Worm (Caenorhabditis elegans) whole organism, mixed stage, embryonic: ENCODE measurements around the gene tag-180.
A peak's percentile ranks its signal among the peaks of the same experiment; 100 is the strongest.

Experiments
- M03D4.4 ChIP-seq: sonication (generic microtip); optimal IDR thresholded peaks from 2 replicates; lab custom pipeline; 2017; ENCODE audit warnings: mild to moderate bottlenecking, missing genetic modification characterization, missing compliant biosample characterization
- bed-3 ChIP-seq: fragments of 200-800 bp; sonication (Bioruptor generic); optimal IDR thresholded peaks from 3 replicates; lab custom pipeline; 2018; ENCODE audit warnings: mild to moderate bottlenecking, missing genetic modification characterization, moderate library complexity, missing compliant biosample characterization
- blmp-1 ChIP-seq: fragments of 150-350 bp; optimal IDR thresholded peaks from 2 replicates; lab custom pipeline; 2014; ENCODE audit warnings: missing biosample characterization, missing genetic modification characterization
- ceh-39 ChIP-seq: fragments of 150-350 bp; optimal IDR thresholded peaks from 2 replicates; lab custom pipeline; 2014; ENCODE audit warnings: missing biosample characterization, missing genetic modification characterization
- ceh-43 ChIP-seq: fragments of 200-800 bp; sonication (Bioruptor generic); optimal IDR thresholded peaks from 2 replicates; lab custom pipeline; 2018; ENCODE audit warnings: mild to moderate bottlenecking, missing genetic modification characterization, moderate library complexity, missing compliant biosample characterization
- ceh-83 ChIP-seq: fragments of 200-800 bp; sonication (Bioruptor generic); optimal IDR thresholded peaks from 2 replicates; lab custom pipeline; 2018; ENCODE audit warnings: mild to moderate bottlenecking, missing genetic modification characterization, missing compliant biosample characterization
- ces-1 ChIP-seq: fragments of 150-350 bp; optimal IDR thresholded peaks from 2 replicates; lab custom pipeline; 2014; ENCODE audit warnings: missing biosample characterization, missing genetic modification reagents, missing genetic modification characterization
- cnd-1 ChIP-seq: fragments of 200-800 bp; sonication (Bioruptor generic); optimal IDR thresholded peaks from 2 replicates; lab custom pipeline; 2018; ENCODE audit warnings: mild to moderate bottlenecking, missing genetic modification characterization, missing compliant biosample characterization
- drap-1 ChIP-seq: fragments of 200-800 bp; sonication (Bioruptor generic); optimal IDR thresholded peaks from 3 replicates; lab custom pipeline; 2018; ENCODE audit warnings: mild to moderate bottlenecking, missing genetic modification characterization, missing compliant biosample characterization
- elt-1 ChIP-seq: sonication (generic microtip); optimal IDR thresholded peaks from 2 replicates; lab custom pipeline; 2017; ENCODE audit warnings: missing genetic modification characterization, mild to moderate bottlenecking, missing compliant biosample characterization, antibody characterized with exemption, moderate library complexity, borderline replicate concordance; ENCODE audit not compliant: insufficient read depth
- elt-3 ChIP-seq: fragments of 150-350 bp; optimal IDR thresholded peaks from 2 replicates; lab custom pipeline; 2014; ENCODE audit warnings: missing biosample characterization, missing genetic modification characterization
- flh-1 ChIP-seq: fragments of 200-800 bp; sonication (Bioruptor generic); optimal IDR thresholded peaks from 2 replicates; lab custom pipeline; 2018; ENCODE audit warnings: mild to moderate bottlenecking, missing genetic modification characterization, moderate library complexity, missing compliant biosample characterization
- ham-2 ChIP-seq: fragments of 200-800 bp; sonication (Bioruptor generic); optimal IDR thresholded peaks from 2 replicates; lab custom pipeline; 2018; ENCODE audit warnings: mild to moderate bottlenecking, missing genetic modification characterization, missing compliant biosample characterization
- hlh-1 ChIP-seq: fragments of 150-350 bp; optimal IDR thresholded peaks from 2 replicates; lab custom pipeline; 2014; ENCODE audit warnings: missing biosample characterization, missing genetic modification reagents, missing genetic modification characterization
- lin-13 ChIP-seq: fragments of 150-350 bp; optimal IDR thresholded peaks from 2 replicates; lab custom pipeline; 2014; ENCODE audit warnings: missing biosample characterization, missing genetic modification characterization
- lin-32 ChIP-seq: fragments of 200-800 bp; sonication (Bioruptor generic); optimal IDR thresholded peaks from 2 replicates; lab custom pipeline; 2018; ENCODE audit warnings: mild to moderate bottlenecking, missing genetic modification characterization, missing compliant biosample characterization
- lsy-2 ChIP-seq: fragments of 150-350 bp; optimal IDR thresholded peaks from 2 replicates; lab custom pipeline; 2014; ENCODE audit warnings: missing biosample characterization, missing genetic modification characterization
- mab-5 ChIP-seq: fragments of 150-350 bp; optimal IDR thresholded peaks from 2 replicates; lab custom pipeline; 2014; ENCODE audit warnings: missing biosample characterization, missing genetic modification characterization
- mep-1 ChIP-seq: fragments of 150-350 bp; optimal IDR thresholded peaks from 2 replicates; lab custom pipeline; 2017; ENCODE audit warnings: missing biosample characterization, missing genetic modification reagents, missing genetic modification characterization, inconsistent platforms
- mls-2 ChIP-seq: sonication (generic microtip); optimal IDR thresholded peaks from 2 replicates; lab custom pipeline; 2016; ENCODE audit warnings: mild to moderate bottlenecking, missing genetic modification characterization, moderate library complexity, missing compliant biosample characterization
- nhr-12 ChIP-seq: fragments of 150-350 bp; optimal IDR thresholded peaks from 2 replicates; lab custom pipeline; 2014; ENCODE audit warnings: missing biosample characterization, missing genetic modification characterization
- nhr-2 ChIP-seq: fragments of 150-350 bp; optimal IDR thresholded peaks from 2 replicates; lab custom pipeline; 2014; ENCODE audit warnings: missing biosample characterization, missing genetic modification characterization
- nhr-237 ChIP-seq: fragments of 150-350 bp; optimal IDR thresholded peaks from 2 replicates; lab custom pipeline; 2014; ENCODE audit warnings: missing biosample characterization, missing genetic modification characterization
- nhr-28 ChIP-seq: fragments of 150-350 bp; optimal IDR thresholded peaks from 2 replicates; lab custom pipeline; 2014; ENCODE audit warnings: missing biosample characterization, missing genetic modification characterization
- nhr-76 ChIP-seq: sonication (generic microtip); optimal IDR thresholded peaks from 2 replicates; lab custom pipeline; 2017; ENCODE audit warnings: missing biosample characterization, missing genetic modification characterization
- pha-4 ChIP-seq: fragments of 150-350 bp; optimal IDR thresholded peaks from 2 replicates; lab custom pipeline; 2018; ENCODE audit warnings: missing biosample characterization, missing genetic modification reagents, missing genetic modification characterization
- sem-2 ChIP-seq: fragments of 200-800 bp; sonication (Bioruptor generic); optimal IDR thresholded peaks from 2 replicates; lab custom pipeline; 2018; ENCODE audit warnings: mild to moderate bottlenecking, missing genetic modification characterization, missing compliant biosample characterization
- snpc-4 ChIP-seq: fragments of 150-350 bp; optimal IDR thresholded peaks from 2 replicates; lab custom pipeline; 2014; ENCODE audit warnings: missing biosample characterization, missing genetic modification characterization
- sptf-1 ChIP-seq: sonication (generic microtip); optimal IDR thresholded peaks from 2 replicates; lab custom pipeline; 2017; ENCODE audit warnings: mild to moderate bottlenecking, missing genetic modification characterization, moderate library complexity, missing compliant biosample characterization
- tbx-8 ChIP-seq: fragments of 200-800 bp; sonication (Bioruptor generic); optimal IDR thresholded peaks from 2 replicates; lab custom pipeline; 2018; ENCODE audit warnings: mild to moderate bottlenecking, missing genetic modification characterization, moderate library complexity, missing compliant biosample characterization
- unc-120 ChIP-seq: sonication (generic microtip); optimal IDR thresholded peaks from 2 replicates; lab custom pipeline; 2017; ENCODE audit warnings: missing genetic modification characterization, missing compliant biosample characterization; ENCODE audit not compliant: poor library complexity, severe bottlenecking
- unc-39 ChIP-seq: fragments of 150-350 bp; optimal IDR thresholded peaks from 2 replicates; lab custom pipeline; 2014; ENCODE audit warnings: missing biosample characterization, missing genetic modification characterization
- unc-62 ChIP-seq: fragments of 150-350 bp; optimal IDR thresholded peaks from 2 replicates; lab custom pipeline; 2014; ENCODE audit warnings: missing biosample characterization, missing genetic modification reagents, missing genetic modification characterization
- zip-8 ChIP-seq: fragments of 150-350 bp; optimal IDR thresholded peaks from 2 replicates; lab custom pipeline; 2014; ENCODE audit warnings: missing biosample characterization, missing genetic modification characterization
- ztf-11 ChIP-seq: fragments of 150-350 bp; optimal IDR thresholded peaks from 2 replicates; lab custom pipeline; 2014; ENCODE audit warnings: missing biosample characterization, missing genetic modification characterization

The tag-180 gene

ce11 chrII:11290109-11290784, 39.0 kb downstream of the tag-180 start, which contains the start of gene C47G2.3:
Gene C47G2.3, minus strand, starts transcription at chrII:11290159.
- TF ChIP-seq ztf-11 (no peak), ceh-83 (no peak), nhr-12 (tag; lab: Kevin White, UChicago) (no peak), ceh-43 (no peak)

DNA sequence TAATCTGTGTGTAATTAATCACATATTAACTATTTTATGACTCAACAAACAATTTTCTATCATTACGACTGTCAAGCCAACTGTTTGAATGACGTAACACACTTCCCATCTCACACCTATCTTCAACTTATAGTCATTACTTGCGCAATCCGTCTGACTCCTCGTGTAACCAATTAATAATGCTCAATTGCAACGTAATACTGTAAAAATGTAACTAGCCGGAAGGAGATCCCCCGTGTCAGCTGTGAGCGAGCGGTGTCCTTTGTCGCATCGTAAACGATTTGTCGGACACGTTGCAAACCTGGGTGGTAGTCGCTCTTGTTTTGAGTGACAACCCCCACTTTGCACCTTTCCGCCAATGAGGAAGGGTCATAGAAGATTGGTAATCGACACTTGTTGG, 41.1 kb downstream of the tag-180 start:
- TF ChIP-seq mls-2 (tag; lab: Kevin White, UChicago) (no peak), ztf-11 (no peak), tbx-8 (GFP tag; lab: Kevin White, UChicago) (no peak), pha-4 (no peak), lin-32 (GFP tag; lab: Kevin White, UChicago) (no peak), snpc-4 (no peak), cnd-1 (tag; lab: Kevin White, UChicago) (peak; percentile 27), hlh-1 (peak; percentile 52), nhr-28 (tag; lab: Kevin White, UChicago) (no peak), nhr-2 (tag; lab: Kevin White, UChicago) (peak; percentile 92), lsy-2 (no peak), ces-1 (GFP tag; lab: Kevin White, UChicago) (no peak), zip-8 (tag; lab: Kevin White, UChicago) (peak; percentile 99), blmp-1 (tag; lab: Kevin White, UChicago) (no peak), sem-2 (GFP tag; lab: Kevin White, UChicago) (no peak), ceh-83 (no peak), ceh-43 (no peak), sptf-1 (tag; lab: Kevin White, UChicago) (no peak), unc-39 (tag; lab: Kevin White, UChicago) (no peak), lin-13 (tag; lab: Kevin White, UChicago) (no peak), ceh-39 (tag; lab: Kevin White, UChicago) (no peak), mep-1 (tag; lab: Kevin White, UChicago) (no peak), unc-120 (no peak), nhr-12 (tag; lab: Kevin White, UChicago) (no peak), bed-3 (GFP tag; lab: Kevin White, UChicago) (no peak), unc-62 (GFP tag; lab: Kevin White, UChicago) (peak; percentile 64), mab-5 (tag; lab: Kevin White, UChicago) (no peak), ham-2 (no peak)
- TF ChIP-seq, all 35 proteins: peak for 5

ce11 chrII:11286445-11286844, 42.8 kb downstream of the tag-180 start:
- TF ChIP-seq blmp-1 (tag; lab: Kevin White, UChicago) (no peak), ces-1 (GFP tag; lab: Kevin White, UChicago) (no peak), elt-3 (tag; lab: Kevin White, UChicago) (no peak)

DNA sequence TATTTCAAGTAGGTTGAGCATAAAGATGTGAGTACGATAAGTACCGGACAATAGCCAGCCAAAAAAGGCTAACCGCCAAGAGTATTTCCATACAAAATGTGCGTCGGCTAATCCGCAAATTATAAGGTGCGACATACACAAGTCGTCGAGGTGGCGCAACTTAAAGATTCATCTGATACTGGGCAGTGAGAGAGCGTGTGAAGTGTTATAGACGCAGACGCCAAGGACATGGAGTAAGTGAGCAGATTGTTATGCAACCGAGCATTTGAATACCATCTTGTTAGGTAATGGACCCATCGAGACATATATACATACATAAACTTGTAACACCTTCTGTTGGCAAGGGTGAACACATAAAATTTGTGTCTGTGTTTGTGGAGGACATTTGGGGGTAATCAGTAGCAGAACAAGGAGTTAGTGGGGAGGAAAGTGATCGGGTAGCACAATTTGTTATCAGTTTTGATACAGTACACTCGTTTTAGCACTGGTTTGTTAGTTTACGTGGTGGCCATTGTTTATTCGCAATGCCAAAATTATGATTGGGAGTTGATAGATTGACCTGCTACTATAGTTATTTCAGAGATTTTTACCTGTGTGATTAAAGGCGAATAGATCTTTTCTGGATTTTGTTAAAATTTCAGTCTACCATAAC, 43.8 kb downstream of the tag-180 start:
- TF ChIP-seq drap-1 (GFP tag; lab: Kevin White, UChicago) (no peak), ham-2 (peak; percentile 5), mab-5 (tag; lab: Kevin White, UChicago) (no peak), nhr-76 (tag; lab: Kevin White, UChicago) (no peak), pha-4 (no peak), sem-2 (GFP tag; lab: Kevin White, UChicago) (no peak), ceh-43 (no peak), ceh-83 (peak; percentile 2), elt-1 (tag; lab: Kevin White, UChicago) (no peak), bed-3 (GFP tag; lab: Kevin White, UChicago) (no peak), ceh-39 (tag; lab: Kevin White, UChicago) (no peak), nhr-2 (tag; lab: Kevin White, UChicago) (peak; percentile 95), blmp-1 (tag; lab: Kevin White, UChicago) (no peak), elt-3 (tag; lab: Kevin White, UChicago) (no peak), nhr-28 (tag; lab: Kevin White, UChicago) (no peak), cnd-1 (tag; lab: Kevin White, UChicago) (no peak), lin-13 (tag; lab: Kevin White, UChicago) (no peak), snpc-4 (no peak), nhr-12 (tag; lab: Kevin White, UChicago) (no peak), lsy-2 (no peak), unc-120 (no peak), sptf-1 (tag; lab: Kevin White, UChicago) (peak; percentile 35), lin-32 (GFP tag; lab: Kevin White, UChicago) (no peak), tbx-8 (GFP tag; lab: Kevin White, UChicago) (no peak), unc-39 (tag; lab: Kevin White, UChicago) (no peak), zip-8 (tag; lab: Kevin White, UChicago) (peak; percentile 12), nhr-237 (no peak), hlh-1 (no peak), M03D4.4 (tag; lab: Kevin White, UChicago) (no peak), mls-2 (tag; lab: Kevin White, UChicago) (no peak), flh-1 (GFP tag; lab: Kevin White, UChicago) (no peak), ztf-11 (no peak), unc-62 (GFP tag; lab: Kevin White, UChicago) (no peak), mep-1 (tag; lab: Kevin White, UChicago) (no peak), ces-1 (GFP tag; lab: Kevin White, UChicago) (no peak)
